Worm (Caenorhabditis elegans) whole organism, L4 larva: ENCODE measurements around the gene F40H3.3.

ENCODE experiments used
- R02D3.7 ChIP-seq: fragments of 150-350 bp; sonication (generic microtip); optimal IDR thresholded peaks from 3 replicates; lab custom pipeline; 2014; ENCODE audit warnings: missing biosample characterization, missing genetic modification characterization
- T20F7.1 ChIP-seq: fragments of 200-800 bp; sonication (Bioruptor generic); optimal IDR thresholded peaks from 2 replicates; lab custom pipeline; 2018; ENCODE audit warnings: mild to moderate bottlenecking, missing genetic modification characterization, missing compliant biosample characterization
- Y5F2A.4 ChIP-seq: fragments of 200-800 bp; sonication (Bioruptor generic); optimal IDR thresholded peaks from 2 replicates; lab custom pipeline; 2018; ENCODE audit warnings: mild to moderate bottlenecking, missing genetic modification characterization, missing compliant biosample characterization
- aha-1 ChIP-seq: fragments of 150-350 bp; peaks from one replicate; lab custom pipeline; 2014; ENCODE audit warnings: missing biosample characterization, missing genetic modification characterization
- aly-2 ChIP-seq: sonication (generic microtip); optimal IDR thresholded peaks from 2 replicates; lab custom pipeline; 2018; ENCODE audit warnings: missing biosample characterization, missing genetic modification characterization
- arid-1 ChIP-seq: fragments of 200-800 bp; sonication (Bioruptor generic); conservative IDR thresholded peaks from 2 replicates; pipeline ENCODE4 v1.3.6; 2022; ENCODE audit warnings: missing genetic modification reagents, missing genetic modification characterization, missing compliant biosample characterization
- attf-4 ChIP-seq: sonication (generic microtip); optimal IDR thresholded peaks from 3 replicates; lab custom pipeline; 2017; ENCODE audit warnings: missing biosample characterization, missing genetic modification characterization
- ces-1 ChIP-seq: fragments of 150-350 bp; sonication (generic microtip); optimal IDR thresholded peaks from 4 replicates; lab custom pipeline; 2014; ENCODE audit warnings: missing biosample characterization, missing genetic modification reagents, missing genetic modification characterization
- daf-16 ChIP-seq, 3 experiments: sonication (generic microtip); optimal IDR thresholded peaks; 2 replicates each; lab custom pipeline; 2016 to 2017; ENCODE audit warnings: missing genetic modification characterization in 3 of 3, missing genetic modification reagents in 3 of 3, mild to moderate bottlenecking in 2 of 3, missing compliant biosample characterization in 2 of 3, missing biosample characterization in 1 of 3, moderate library complexity in 1 of 3
- dmd-6 ChIP-seq: fragments of 200-800 bp; sonication (Bioruptor generic); IDR thresholded peaks from 2 replicates; pipeline ENCODE4 v1.3.6; 2022; ENCODE audit warnings: missing genetic modification reagents, missing genetic modification characterization, missing compliant biosample characterization
- dmd-8 ChIP-seq: fragments of 200-800 bp; sonication (Bioruptor generic); IDR thresholded peaks from 2 replicates; pipeline ENCODE4 v1.3.6; 2022; ENCODE audit warnings: missing genetic modification characterization, missing compliant biosample characterization
- dmd-9 ChIP-seq: fragments of 200-800 bp; sonication (Bioruptor generic); IDR thresholded peaks from 2 replicates; pipeline ENCODE4 v1.3.6; 2022; ENCODE audit warnings: missing genetic modification reagents, missing genetic modification characterization, missing compliant biosample characterization
- dpl-1 ChIP-seq: fragments of 150-350 bp; optimal IDR thresholded peaks from 2 replicates; lab custom pipeline; 2014; ENCODE audit warnings: missing biosample characterization, missing genetic modification reagents, missing genetic modification characterization
- dve-1 ChIP-seq: sonication (generic microtip); optimal IDR thresholded peaks from 2 replicates; lab custom pipeline; 2017; ENCODE audit warnings: antibody characterized with exemption, mild to moderate bottlenecking, missing genetic modification characterization, missing compliant biosample characterization; ENCODE audit not compliant: insufficient read depth
- egl-43 ChIP-seq: fragments of 200-800 bp; sonication (Bioruptor generic); IDR thresholded peaks from 2 replicates; pipeline ENCODE4 v1.3.6; 2022; ENCODE audit warnings: missing genetic modification reagents, missing genetic modification characterization, missing compliant biosample characterization
- hif-1 ChIP-seq, 2 experiments: sonication (generic microtip); optimal IDR thresholded peaks; 2 replicates each; lab custom pipeline; 2016 to 2017; ENCODE audit warnings: missing compliant biosample characterization in 2 of 2, missing genetic modification characterization in 2 of 2, missing genetic modification reagents in 2 of 2, missing genotype in 2 of 2, mild to moderate bottlenecking in 1 of 2
- hlh-30 ChIP-seq: sonication (generic microtip); optimal IDR thresholded peaks from 2 replicates; lab custom pipeline; 2017; ENCODE audit warnings: antibody characterized with exemption, mild to moderate bottlenecking, missing genetic modification characterization, missing compliant biosample characterization; ENCODE audit not compliant: insufficient read depth
- hmg-1.1 ChIP-seq: fragments of 200-800 bp; sonication (Bioruptor generic); IDR thresholded peaks from 2 replicates; pipeline ENCODE4 v1.3.6; 2022; ENCODE audit warnings: missing genetic modification reagents, missing genetic modification characterization, missing compliant biosample characterization
- lsy-2 ChIP-seq, 2 experiments: fragments of 150-350 bp in 1 of 2; sonication (generic microtip) in 1 of 2; optimal IDR thresholded peaks; 2 replicates each; lab custom pipeline; 2014 to 2017; ENCODE audit warnings: missing biosample characterization in 2 of 2, missing genetic modification characterization in 2 of 2
- mes-2 ChIP-seq: sonication (generic microtip); optimal IDR thresholded peaks from 2 replicates; lab custom pipeline; 2016; ENCODE audit warnings: missing genotype, mild to moderate bottlenecking, missing genetic modification characterization, missing compliant biosample characterization; ENCODE audit not compliant: poor library complexity, severe bottlenecking
- mxl-3 ChIP-seq: fragments of 200-800 bp; sonication (Bioruptor generic); optimal IDR thresholded peaks from 2 replicates; lab custom pipeline; 2018; ENCODE audit warnings: mild to moderate bottlenecking, missing genetic modification characterization, missing compliant biosample characterization
- nhr-10 ChIP-seq: fragments of 150-350 bp; optimal IDR thresholded peaks from 2 replicates; lab custom pipeline; 2014; ENCODE audit warnings: missing biosample characterization, missing genetic modification characterization
- nhr-102 ChIP-seq: sonication (generic microtip); optimal IDR thresholded peaks from 2 replicates; lab custom pipeline; 2016; ENCODE audit warnings: mild to moderate bottlenecking, missing genetic modification characterization, moderate library complexity, missing compliant biosample characterization
- nhr-11 ChIP-seq: fragments of 150-350 bp; optimal IDR thresholded peaks from 2 replicates; lab custom pipeline; 2014; ENCODE audit warnings: missing biosample characterization, missing genetic modification characterization
- nhr-6 ChIP-seq: fragments of 150-350 bp; optimal IDR thresholded peaks from 2 replicates; lab custom pipeline; 2014; ENCODE audit warnings: missing biosample characterization, missing genetic modification characterization
- pqm-1 ChIP-seq: sonication (generic microtip); optimal IDR thresholded peaks from 2 replicates; lab custom pipeline; 2017; ENCODE audit warnings: missing biosample characterization, missing genetic modification characterization
- rbr-2 ChIP-seq: sonication (generic microtip); optimal IDR thresholded peaks from 2 replicates; lab custom pipeline; 2016; ENCODE audit warnings: missing genotype, missing genetic modification characterization, missing compliant biosample characterization
- tag-97 ChIP-seq: fragments of 200-800 bp; sonication (Bioruptor generic); IDR thresholded peaks from 2 replicates; pipeline ENCODE4 v1.3.6; 2022; ENCODE audit warnings: missing genetic modification characterization, missing compliant biosample characterization
- tra-1 ChIP-seq: fragments of 200-800 bp; sonication (Bioruptor generic); IDR thresholded peaks from 2 replicates; pipeline ENCODE4 v1.3.6; 2022; ENCODE audit warnings: missing genetic modification reagents, missing genetic modification characterization, missing compliant biosample characterization
- unc-130 ChIP-seq: sonication (generic microtip); optimal IDR thresholded peaks from 2 replicates; lab custom pipeline; 2016; ENCODE audit warnings: missing genetic modification reagents, missing genetic modification characterization, missing compliant biosample characterization
- unc-62 ChIP-seq, 3 experiments: fragments of 150-350 bp in 1 of 3; sonication (generic microtip); optimal IDR thresholded peaks in 2 of 3; peaks in 1 of 3; 1 replicate in 1 of 3; 2 replicates in 2 of 3; lab custom pipeline; 2014 to 2017; ENCODE audit warnings: missing biosample characterization in 3 of 3, missing genetic modification characterization in 3 of 3, missing genetic modification reagents in 3 of 3, missing genotype in 1 of 3
- zfp-3 ChIP-seq: fragments of 200-800 bp; sonication (Bioruptor generic); conservative IDR thresholded peaks from 2 replicates; pipeline ENCODE4 v1.3.6; 2022; ENCODE audit warnings: missing genetic modification reagents, missing genetic modification characterization, missing compliant biosample characterization
- zip-2 ChIP-seq: fragments of 150-350 bp; optimal IDR thresholded peaks from 2 replicates; lab custom pipeline; 2014; ENCODE audit warnings: missing biosample characterization, missing genetic modification characterization

Gene F40H3.3

ce11 chrII:6191293-6191692, 20.0 kb downstream of the F40H3.3 start, which contains the start of gene fkh-8:
Gene fkh-8 (minus strand): TSS chrII:6191393.
- TF ChIP-seq nhr-10 (no peak), dmd-8 (GFP tag; lab: Robert Waterston, UW) (no peak), nhr-102 (tag; lab: Kevin White, UChicago) (no peak), dve-1 (tag; lab: Kevin White, UChicago) (no peak), daf-16 (GFP tag; optimal IDR thresholded peaks at IDR 0.05; lab: Kevin White, UChicago) (no peak), daf-16 (tag; optimal IDR thresholded peaks at IDR 0.05; lab: Kevin White, UChicago) (no peak), hif-1 (tag; optimal IDR thresholded peaks at IDR 0.05; lab: Kevin White, UChicago) (no peak), Y5F2A.4 (GFP tag; lab: Kevin White, UChicago) (no peak), tra-1 (no peak), ces-1 (GFP tag; lab: Kevin White, UChicago) (no peak), attf-4 (no peak)

- TF ChIP-seq aly-2 (tag; lab: Kevin White, UChicago) (no peak), aha-1 (tag; lab: Kevin White, UChicago) (peak; percentile 90)
- TF ChIP-seq, all 104 proteins: peak for 1
Measured at ce11 chrII:6192484-6192883, 21.2 kb downstream of the F40H3.3 start, which contains the start of gene cpb-2. Gene cpb-2 (plus strand): TSS chrII:6192784.

- TF ChIP-seq lsy-2 (tag; optimal IDR thresholded peaks at IDR 0.05; lab: Kevin White, UChicago) (peak in 1 of 2 experiments; percentile 93), nhr-11 (tag; lab: Kevin White, UChicago) (no peak), dmd-9 (GFP tag; lab: Robert Waterston, UW) (no peak), aha-1 (tag; lab: Kevin White, UChicago) (no peak), rbr-2 (peak; percentile 1), arid-1 (GFP tag; lab: Robert Waterston, UW) (peak; percentile 47; the same call in 1 of the 2 replicates), dpl-1 (peak; percentile 60), hlh-30 (tag; lab: Kevin White, UChicago) (peak; percentile 86), nhr-6 (tag; lab: Kevin White, UChicago) (peak; percentile 12), unc-62 (GFP tag; optimal IDR thresholded peaks at IDR 0.05 in 1 of 2; lab: Kevin White, UChicago) (peak in 1 of 2 experiments; percentile 89), unc-62 (tag; optimal IDR thresholded peaks at IDR 0.05; lab: Kevin White, UChicago) (no peak), mes-2 (tag; lab: Kevin White, UChicago) (peak; percentile 88), dmd-6 (peak; percentile 24; the same call in 1 of the 2 replicates)
Measured at ce11 chrII:6196875-6197274, 25.6 kb downstream of the F40H3.3 start, which contains the start of the genes rbmx-2 and C30B5.2. Gene rbmx-2 (minus strand): TSS chrII:6196948. Gene C30B5.2 (plus strand): TSS chrII:6197180.

ce11 chrII:6198468-6198867, 27.2 kb downstream of the F40H3.3 start, which contains the start of gene szy-4:
Gene szy-4 (plus strand): TSS chrII:6198696.
- TF ChIP-seq unc-130 (peak; percentile 34), zfp-3 (GFP tag; lab: Robert Waterston, UW) (no peak)

ce11 chrII:6199010-6199409, 27.7 kb downstream of the F40H3.3 start:
- TF ChIP-seq T20F7.1 (GFP tag; lab: Kevin White, UChicago) (no peak), aly-2 (tag; lab: Kevin White, UChicago) (no peak), zfp-3 (GFP tag; lab: Robert Waterston, UW) (no peak), egl-43 (GFP tag; lab: Robert Waterston, UW) (no peak), hmg-1.1 (GFP tag; lab: Robert Waterston, UW) (no peak), mxl-3 (no peak), pqm-1 (tag; lab: Kevin White, UChicago) (no peak), R02D3.7 (tag; lab: Kevin White, UChicago) (no peak), zip-2 (tag; lab: Kevin White, UChicago) (no peak), tag-97 (GFP tag; lab: Robert Waterston, UW) (no peak)
